Worm (Caenorhabditis elegans) whole organism, early embryonic: ENCODE results near the gene klp-18.

Experiments used
- B0310.2 ChIP-seq: sonication (generic microtip); optimal IDR thresholded peaks from 2 replicates; lab custom pipeline; 2016; ENCODE audit warnings: mild to moderate bottlenecking, missing genetic modification characterization, missing compliant biosample characterization
- F13C5.2 ChIP-seq: sonication (generic microtip); optimal IDR thresholded peaks from 2 replicates; lab custom pipeline; 2017; ENCODE audit warnings: mild to moderate bottlenecking, missing genetic modification characterization, inconsistent platforms, missing compliant biosample characterization
- ama-1 ChIP-seq: fragments of 150-350 bp; optimal IDR thresholded peaks from 2 replicates; lab custom pipeline; 2014
- ceh-36 ChIP-seq: sonication (generic microtip); optimal IDR thresholded peaks from 2 replicates; lab custom pipeline; 2016; ENCODE audit warnings: missing genetic modification characterization, inconsistent platforms, missing compliant biosample characterization
- flt-1 ChIP-seq: fragments of 200-800 bp; sonication (Bioruptor generic); IDR thresholded peaks from 2 replicates; pipeline ENCODE4 v1.3.6; 2022; ENCODE audit warnings: missing genetic modification characterization, missing compliant biosample characterization
- hmbx-1 ChIP-seq: sonication (generic microtip); optimal IDR thresholded peaks from 2 replicates; lab custom pipeline; 2016; ENCODE audit warnings: mild to moderate bottlenecking, missing genetic modification characterization, missing compliant biosample characterization
- hnd-1 ChIP-seq: sonication (generic microtip); optimal IDR thresholded peaks from 2 replicates; lab custom pipeline; 2016; ENCODE audit warnings: missing genetic modification characterization, missing compliant biosample characterization
- pes-1 ChIP-seq: fragments of 200-800 bp; sonication (Bioruptor generic); IDR thresholded peaks from 2 replicates; pipeline ENCODE4 v1.3.6; 2022; ENCODE audit warnings: missing genetic modification reagents, missing genetic modification characterization, missing compliant biosample characterization
- scrt-1 ChIP-seq: fragments of 200-800 bp; sonication (Bioruptor generic); IDR thresholded peaks from 2 replicates; pipeline ENCODE4 v1.3.6; 2022; ENCODE audit warnings: missing genetic modification characterization, missing compliant biosample characterization
- sea-1 ChIP-seq: fragments of 200-800 bp; sonication (Bioruptor generic); conservative IDR thresholded peaks from 2 replicates; pipeline ENCODE4 v1.3.6; 2022; ENCODE audit warnings: missing genetic modification characterization, missing compliant biosample characterization
- tbx-37 ChIP-seq: fragments of 200-800 bp; sonication (Bioruptor generic); conservative IDR thresholded peaks from 2 replicates; pipeline ENCODE4 v1.3.6; 2022; ENCODE audit warnings: missing genetic modification reagents, missing genetic modification characterization, missing compliant biosample characterization
- tra-4 ChIP-seq: sonication (generic microtip); optimal IDR thresholded peaks from 2 replicates; lab custom pipeline; 2017; ENCODE audit warnings: missing genetic modification characterization, missing compliant biosample characterization

DNA sequence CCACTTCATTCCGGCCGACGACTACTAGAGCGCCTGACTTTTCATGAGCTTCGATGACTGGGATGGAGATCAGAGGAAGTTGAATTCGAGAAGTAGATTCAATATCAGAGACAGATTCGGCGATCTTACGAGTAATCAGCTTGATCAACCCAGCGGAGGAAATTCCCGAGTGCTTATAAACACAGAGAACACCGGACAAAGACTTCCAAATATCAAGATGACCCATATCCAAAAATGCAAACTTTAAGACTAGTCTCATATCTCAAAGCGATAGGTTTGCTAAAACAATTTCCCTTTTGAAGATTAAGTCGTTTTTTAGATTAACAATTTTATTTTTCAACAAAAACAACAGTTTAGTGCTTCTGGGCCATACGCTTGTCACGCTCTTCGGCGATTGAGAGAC is 43.4 kb downstream of the klp-18 start, which contains the start of gene Y43B11AR.3:
- no peak for TF ChIP-seq ama-1
- TF ChIP-seq tbx-37 (GFP tag; lab: Robert Waterston, UW), result no peak
- no peak for TF ChIP-seq tra-4
- TF ChIP-seq flt-1, result no peak
- TF ChIP-seq F13C5.2 (tag; lab: Kevin White, UChicago), result no peak
- no peak for TF ChIP-seq ceh-36 (tag; lab: Kevin White, UChicago)
- TF ChIP-seq hmbx-1 (tag; lab: Kevin White, UChicago), result no peak
- TF ChIP-seq sea-1 (GFP tag; lab: Robert Waterston, UW), result no peak
- no peak for TF ChIP-seq scrt-1 (GFP tag; lab: Robert Waterston, UW)
- TF ChIP-seq B0310.2 (tag; lab: Kevin White, UChicago), result no peak
- no peak for TF ChIP-seq pes-1
- no peak for TF ChIP-seq hnd-1 (tag; lab: Kevin White, UChicago)
